Worm (Caenorhabditis elegans) whole organism, L1 larva: ENCODE results near the gene F49C5.16.

ENCODE experiments used
- C04F5.9 ChIP-seq: sonication (generic microtip); optimal IDR thresholded peaks from 2 replicates; lab custom pipeline; 2016; ENCODE audit warnings: missing genetic modification characterization, missing compliant biosample characterization
- Y116A8C.19 ChIP-seq: sonication (generic microtip); optimal IDR thresholded peaks from 2 replicates; lab custom pipeline; 2016; ENCODE audit warnings: missing compliant biosample characterization, missing genetic modification characterization, borderline replicate concordance
- alr-1 ChIP-seq: fragments of 200-800 bp; sonication (Bioruptor generic); optimal IDR thresholded peaks from 2 replicates; lab custom pipeline; 2018; ENCODE audit warnings: borderline replicate concordance, mild to moderate bottlenecking, missing genetic modification characterization, missing compliant biosample characterization
- ama-1 ChIP-seq: fragments of 150-350 bp; optimal IDR thresholded peaks from 2 replicates; lab custom pipeline; 2014
- blmp-1 ChIP-seq: fragments of 150-350 bp; optimal IDR thresholded peaks from 2 replicates; lab custom pipeline; 2014; ENCODE audit warnings: missing biosample characterization, missing genetic modification characterization
- dpl-1 ChIP-seq, 3 experiments: fragments of 150-350 bp in 2 of 3; sonication (generic microtip) in 1 of 3; optimal IDR thresholded peaks; 2 replicates each; lab custom pipeline; 2014 to 2017; ENCODE audit warnings: missing biosample characterization in 3 of 3, missing genetic modification characterization in 3 of 3, missing genetic modification reagents in 3 of 3
- efl-1 ChIP-seq, 4 experiments: fragments of 150-350 bp; optimal IDR thresholded peaks in 3 of 4; peaks in 1 of 4; 1 replicate in 1 of 4; 2 replicates in 3 of 4; lab custom pipeline; 2014; ENCODE audit warnings: missing biosample characterization in 2 of 4, missing genetic modification characterization in 2 of 4, missing genetic modification reagents in 2 of 4
- egl-13 ChIP-seq: sonication (generic microtip); optimal IDR thresholded peaks from 2 replicates; lab custom pipeline; 2016; ENCODE audit warnings: missing genotype, missing genetic modification reagents, missing genetic modification characterization, missing compliant biosample characterization
- egl-27 ChIP-seq, 2 experiments: fragments of 150-350 bp in 1 of 2; sonication (generic microtip); optimal IDR thresholded peaks; 3 replicates each; lab custom pipeline; 2017 to 2018; ENCODE audit warnings: missing biosample characterization in 2 of 2, missing genetic modification characterization in 2 of 2, missing genetic modification reagents in 2 of 2
- elt-3 ChIP-seq, 6 experiments: fragments of 150-350 bp in 1 of 6; sonication (generic microtip); optimal IDR thresholded peaks; 2 replicates each; lab custom pipeline; 2017 to 2018; ENCODE audit warnings: missing biosample characterization in 6 of 6, missing genetic modification characterization in 6 of 6, inconsistent platforms in 1 of 6
- fkh-10 ChIP-seq: sonication (generic microtip); optimal IDR thresholded peaks from 2 replicates; lab custom pipeline; 2017; ENCODE audit warnings: missing biosample characterization, missing genetic modification reagents, missing genetic modification characterization
- fkh-4 ChIP-seq: sonication (generic microtip); optimal IDR thresholded peaks from 2 replicates; lab custom pipeline; 2016; ENCODE audit warnings: missing compliant biosample characterization, missing genetic modification characterization, borderline replicate concordance
- fkh-8 ChIP-seq: sonication (generic microtip); optimal IDR thresholded peaks from 2 replicates; lab custom pipeline; 2016; ENCODE audit warnings: mild to moderate bottlenecking, missing genetic modification characterization, missing compliant biosample characterization
- hpl-2 ChIP-seq: fragments of 150-350 bp; optimal IDR thresholded peaks from 2 replicates; lab custom pipeline; 2014; ENCODE audit warnings: missing biosample characterization, missing genetic modification reagents, missing genetic modification characterization
- irx-1 ChIP-seq: sonication (generic microtip); optimal IDR thresholded peaks from 2 replicates; lab custom pipeline; 2016; ENCODE audit warnings: missing genetic modification characterization, missing compliant biosample characterization
- lin-14 ChIP-seq: fragments of 200-800 bp; sonication (Bioruptor generic); optimal IDR thresholded peaks from 2 replicates; lab custom pipeline; 2018; ENCODE audit warnings: mild to moderate bottlenecking, missing genetic modification characterization, moderate library complexity, missing compliant biosample characterization
- lin-15B ChIP-seq: fragments of 150-350 bp; sonication (generic microtip); optimal IDR thresholded peaks from 3 replicates; lab custom pipeline; 2014; ENCODE audit warnings: missing biosample characterization, missing genetic modification characterization
- lin-35 ChIP-seq, 2 experiments: fragments of 150-350 bp; optimal IDR thresholded peaks; 2 replicates each; lab custom pipeline; 2014; ENCODE audit warnings: missing biosample characterization in 2 of 2, missing genetic modification characterization in 2 of 2, missing genetic modification reagents in 2 of 2
- lin-39 ChIP-seq: fragments of 150-350 bp; optimal IDR thresholded peaks from 2 replicates; lab custom pipeline; 2014; ENCODE audit warnings: missing biosample characterization, missing genetic modification reagents, missing genetic modification characterization
- lir-3 ChIP-seq: sonication (generic microtip); optimal IDR thresholded peaks from 2 replicates; lab custom pipeline; 2016; ENCODE audit warnings: mild to moderate bottlenecking, missing genetic modification characterization, moderate library complexity, missing compliant biosample characterization; ENCODE audit not compliant: poor library complexity
- lsy-2 ChIP-seq, 2 experiments: fragments of 150-350 bp; optimal IDR thresholded peaks; 2 replicates each; lab custom pipeline; 2014; ENCODE audit warnings: missing biosample characterization in 2 of 2, missing genetic modification characterization in 2 of 2
- mef-2 ChIP-seq: fragments of 150-350 bp; optimal IDR thresholded peaks from 2 replicates; lab custom pipeline; 2014; ENCODE audit warnings: missing biosample characterization, missing genetic modification characterization
- mep-1 ChIP-seq: fragments of 150-350 bp; optimal IDR thresholded peaks from 2 replicates; lab custom pipeline; 2014; ENCODE audit warnings: missing biosample characterization, missing genetic modification characterization
- nhr-20 ChIP-seq: sonication (generic microtip); optimal IDR thresholded peaks from 2 replicates; lab custom pipeline; 2016; ENCODE audit warnings: mild to moderate bottlenecking, missing genetic modification characterization, missing compliant biosample characterization
- nhr-237 ChIP-seq: fragments of 150-350 bp; optimal IDR thresholded peaks from 2 replicates; lab custom pipeline; 2014; ENCODE audit warnings: missing biosample characterization, missing genetic modification characterization
- nhr-28 ChIP-seq: fragments of 150-350 bp; optimal IDR thresholded peaks from 2 replicates; lab custom pipeline; 2014; ENCODE audit warnings: missing biosample characterization, missing genetic modification characterization
- nhr-47 ChIP-seq: sonication (generic microtip); optimal IDR thresholded peaks from 2 replicates; lab custom pipeline; 2016; ENCODE audit warnings: mild to moderate bottlenecking, missing genetic modification characterization, moderate library complexity, missing compliant biosample characterization
- nhr-71 ChIP-seq: sonication (generic microtip); optimal IDR thresholded peaks from 2 replicates; lab custom pipeline; 2016; ENCODE audit warnings: mild to moderate bottlenecking, missing genetic modification characterization, moderate library complexity, missing compliant biosample characterization
- nhr-85 ChIP-seq: sonication (generic microtip); peaks from one replicate; lab custom pipeline; 2016; ENCODE audit warnings: missing genetic modification characterization, inconsistent platforms, missing compliant biosample characterization
- nhr-90 ChIP-seq: sonication (generic microtip); optimal IDR thresholded peaks from 2 replicates; lab custom pipeline; 2016; ENCODE audit warnings: mild to moderate bottlenecking, missing genetic modification characterization, missing compliant biosample characterization; ENCODE audit not compliant: poor library complexity
- pax-3 ChIP-seq: fragments of 200-800 bp; sonication (Bioruptor generic); optimal IDR thresholded peaks from 2 replicates; lab custom pipeline; 2018; ENCODE audit warnings: mild to moderate bottlenecking, missing genetic modification characterization, moderate library complexity, missing compliant biosample characterization
- pqm-1 ChIP-seq: sonication (generic microtip); optimal IDR thresholded peaks from 3 replicates; lab custom pipeline; 2017; ENCODE audit warnings: missing biosample characterization, missing genetic modification characterization
- rnt-1 ChIP-seq: sonication (generic microtip); optimal IDR thresholded peaks from 2 replicates; lab custom pipeline; 2016; ENCODE audit warnings: mild to moderate bottlenecking, missing genetic modification characterization, moderate library complexity, missing compliant biosample characterization
- skn-1 ChIP-seq: fragments of 150-350 bp; optimal IDR thresholded peaks from 2 replicates; lab custom pipeline; 2014; ENCODE audit warnings: missing biosample characterization, missing genetic modification characterization
- snpc-4 ChIP-seq: fragments of 150-350 bp; optimal IDR thresholded peaks from 2 replicates; lab custom pipeline; 2014; ENCODE audit warnings: missing biosample characterization, missing genetic modification characterization
- snu-23 ChIP-seq: sonication (generic microtip); optimal IDR thresholded peaks from 2 replicates; lab custom pipeline; 2016; ENCODE audit warnings: missing genetic modification characterization, missing compliant biosample characterization
- swsn-7 ChIP-seq: sonication (generic microtip); optimal IDR thresholded peaks from 2 replicates; lab custom pipeline; 2016; ENCODE audit warnings: missing genetic modification characterization, missing compliant biosample characterization
- tbx-2 ChIP-seq: sonication (generic microtip); optimal IDR thresholded peaks from 2 replicates; lab custom pipeline; 2016; ENCODE audit warnings: missing genetic modification characterization, missing compliant biosample characterization
- tlp-1 ChIP-seq: fragments of 150-350 bp; optimal IDR thresholded peaks from 2 replicates; lab custom pipeline; 2014; ENCODE audit warnings: missing biosample characterization, missing genetic modification characterization
- unc-30 ChIP-seq: sonication (generic microtip); optimal IDR thresholded peaks from 2 replicates; lab custom pipeline; 2017; ENCODE audit warnings: missing biosample characterization, missing genetic modification characterization
- vab-15 ChIP-seq: sonication (generic microtip); optimal IDR thresholded peaks from 2 replicates; lab custom pipeline; 2017; ENCODE audit warnings: missing genotype, mild to moderate bottlenecking, missing genetic modification characterization, missing compliant biosample characterization
- zip-4 ChIP-seq: fragments of 200-800 bp; sonication (Bioruptor generic); optimal IDR thresholded peaks from 2 replicates; lab custom pipeline; 2018; ENCODE audit warnings: mild to moderate bottlenecking, missing genetic modification characterization, moderate library complexity, missing compliant biosample characterization
- ztf-11 ChIP-seq, 2 experiments: sonication (generic microtip); optimal IDR thresholded peaks; 2 replicates each; lab custom pipeline; 2016 to 2017; ENCODE audit warnings: missing genetic modification characterization in 2 of 2, missing biosample characterization in 1 of 2, missing compliant biosample characterization in 1 of 2

Gene F49C5.16

DNA sequence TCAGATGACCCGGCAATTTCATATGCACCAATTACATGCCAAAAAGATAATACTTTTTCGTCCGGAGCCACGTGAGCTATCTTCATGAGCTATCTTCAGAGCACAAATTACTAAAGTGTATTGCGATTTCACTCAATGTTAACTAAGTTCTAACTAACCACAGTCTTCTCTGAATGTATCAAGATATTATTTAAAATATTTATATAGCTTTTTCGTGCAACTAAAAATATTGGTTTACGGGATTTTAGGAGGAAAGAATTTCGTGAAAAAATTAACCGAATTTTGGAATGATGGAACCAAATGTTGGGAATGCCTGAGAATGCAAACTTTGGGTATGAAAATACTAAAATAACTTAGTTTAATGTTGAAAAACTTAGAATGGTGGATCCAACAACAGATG, at the start of gene F49C5.16:
F49C5.16 (plus strand) TSS at position 301 of the 400 bp plus-strand sequence.
- TF ChIP-seq egl-13 (tag; lab: Kevin White, UChicago) (no peak), nhr-237 (tag; lab: Kevin White, UChicago) (no peak), zip-4 (GFP tag; lab: Kevin White, UChicago) (no peak), ztf-11 (tag; optimal IDR thresholded peaks at IDR 0.05; lab: Kevin White, UChicago) (no peak), fkh-8 (tag; lab: Kevin White, UChicago) (no peak), lin-35 (GFP tag; optimal IDR thresholded peaks at IDR 0.05; lab: Kevin White, UChicago) (no peak), lin-39 (no peak), vab-15 (tag; lab: Kevin White, UChicago) (no peak), C04F5.9 (no peak)

DNA sequence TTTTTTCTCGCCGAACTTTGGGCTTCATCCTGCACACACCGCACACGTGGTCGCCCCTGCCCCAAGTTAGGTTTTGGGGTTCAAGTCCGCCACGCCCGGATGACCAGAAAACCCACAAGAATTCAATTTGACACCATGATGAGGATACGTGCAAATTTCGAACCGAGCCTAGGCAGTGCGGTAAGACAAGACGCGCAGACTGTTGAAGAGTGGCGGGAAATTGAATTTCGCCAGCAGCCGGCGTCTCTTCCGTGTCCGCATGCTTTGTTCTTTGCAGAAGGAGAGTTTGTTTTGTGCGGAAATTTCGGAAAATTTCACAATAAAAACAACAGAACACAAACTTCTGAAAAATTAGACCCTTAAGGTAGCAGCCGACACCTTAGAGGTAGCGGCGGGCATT, 47.7 kb upstream of the F49C5.16 start:
- no peak for TF ChIP-seq pqm-1 (tag; lab: Kevin White, UChicago)
- peak; percentile 18 for TF ChIP-seq nhr-71 (tag; lab: Kevin White, UChicago)
- no peak for TF ChIP-seq unc-30 (tag; lab: Kevin White, UChicago)
- TF ChIP-seq hpl-2 (GFP tag; lab: Kevin White, UChicago), result no peak
- TF ChIP-seq swsn-7 (tag; lab: Kevin White, UChicago), result no peak
- TF ChIP-seq ama-1 (lab: Kevin White, UChicago), result no peak
- TF ChIP-seq snpc-4, result no peak
- no peak for TF ChIP-seq rnt-1 (tag; lab: Kevin White, UChicago)
- no peak for TF ChIP-seq tlp-1 (tag; lab: Kevin White, UChicago)
- no peak for TF ChIP-seq blmp-1
- TF ChIP-seq lir-3 (tag; lab: Kevin White, UChicago), result no peak
- peak in 1 of 3 experiments; percentile 21 for TF ChIP-seq dpl-1 (GFP tag; optimal IDR thresholded peaks at IDR 0.05; lab: Kevin White, UChicago)
- TF ChIP-seq Y116A8C.19 (tag; lab: Kevin White, UChicago), result no peak
- no peak for TF ChIP-seq egl-13 (tag; lab: Kevin White, UChicago)
- TF ChIP-seq lsy-2 (tag; optimal IDR thresholded peaks at IDR 0.05; lab: Kevin White, UChicago), result no peak
- no peak for TF ChIP-seq skn-1 (tag; lab: Kevin White, UChicago)
- peak; percentile 8 to 72 for TF ChIP-seq efl-1 (optimal IDR thresholded peaks at IDR 0.05; lab: Kevin White, UChicago)
- peak; percentile 29 to 80 for TF ChIP-seq efl-1 (GFP tag; optimal IDR thresholded peaks at IDR 0.05 in 1 of 2; lab: Kevin White, UChicago)
- TF ChIP-seq egl-27 (tag; optimal IDR thresholded peaks at IDR 0.05; lab: Kevin White, UChicago), result no peak
- TF ChIP-seq nhr-28 (tag; lab: Kevin White, UChicago), result no peak
- TF ChIP-seq lin-14 (GFP tag; lab: Kevin White, UChicago), result peak; percentile 67
- no peak for TF ChIP-seq lin-15B (tag; lab: Kevin White, UChicago)
- peak; percentile 78 for TF ChIP-seq fkh-10 (GFP tag; lab: Kevin White, UChicago)
- TF ChIP-seq pax-3 (tag; lab: Kevin White, UChicago), result no peak
- TF ChIP-seq ztf-11 (tag; optimal IDR thresholded peaks at IDR 0.05; lab: Kevin White, UChicago), result no peak
- TF ChIP-seq alr-1 (tag; lab: Kevin White, UChicago), result no peak
- no peak for TF ChIP-seq irx-1
- TF ChIP-seq lin-39, result no peak
- TF ChIP-seq nhr-47 (tag; lab: Kevin White, UChicago), result no peak
- no peak for TF ChIP-seq nhr-85 (tag; lab: Kevin White, UChicago)
- no peak for TF ChIP-seq lin-35 (GFP tag; optimal IDR thresholded peaks at IDR 0.05; lab: Kevin White, UChicago)
- TF ChIP-seq snu-23 (GFP tag; lab: Kevin White, UChicago), result no peak
- TF ChIP-seq, all 84 proteins: peak for 5

DNA sequence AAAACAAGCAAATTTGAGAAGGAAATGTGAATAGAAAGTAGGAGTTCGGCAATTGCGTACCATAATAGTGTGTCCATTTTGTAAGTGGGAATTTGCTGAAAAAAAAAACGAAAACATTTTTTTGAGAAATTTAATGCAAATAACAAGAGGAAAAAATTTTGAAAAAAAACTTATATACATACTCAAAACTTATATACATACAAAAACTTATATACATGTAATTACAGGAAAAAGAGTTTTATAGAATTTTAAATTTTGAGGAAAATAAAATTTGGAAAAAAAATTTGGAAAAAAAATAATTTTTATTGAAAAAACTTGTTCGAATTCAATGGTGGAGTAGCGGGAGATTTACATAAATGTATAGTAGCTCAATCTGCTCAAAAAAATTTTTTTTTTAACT, 44.9 kb upstream of the F49C5.16 start, which contains the start of gene ador-1:
ador-1 (minus strand) TSS at position 101 of the 400 bp plus-strand sequence.
- TF ChIP-seq mep-1 (tag; lab: Kevin White, UChicago) (no peak), ztf-11 (tag; optimal IDR thresholded peaks at IDR 0.05; lab: Kevin White, UChicago) (no peak), fkh-4 (tag; lab: Kevin White, UChicago) (no peak), lin-14 (GFP tag; lab: Kevin White, UChicago) (no peak), nhr-20 (tag; lab: Kevin White, UChicago) (no peak), lin-39 (no peak), nhr-90 (tag; lab: Kevin White, UChicago) (no peak), swsn-7 (tag; lab: Kevin White, UChicago) (no peak), lir-3 (tag; lab: Kevin White, UChicago) (no peak), blmp-1 (no peak), tbx-2 (tag; lab: Kevin White, UChicago) (no peak), efl-1 (optimal IDR thresholded peaks at IDR 0.05; lab: Kevin White, UChicago) (no peak), efl-1 (GFP tag; optimal IDR thresholded peaks at IDR 0.05 in 1 of 2; lab: Kevin White, UChicago) (no peak), fkh-8 (tag; lab: Kevin White, UChicago) (no peak), elt-3 (tag; optimal IDR thresholded peaks at IDR 0.05; lab: Kevin White, UChicago) (no peak), mef-2 (tag; lab: Kevin White, UChicago) (no peak), lin-15B (tag; lab: Kevin White, UChicago) (no peak)
